Worm (Caenorhabditis elegans): ENCODE data around the gene sulp-5.

- TF ChIP-seq nhr-232 (tag; optimal IDR thresholded peaks at IDR 0.05) = no peak
- no peak for TF ChIP-seq elt-2 (tag; optimal IDR thresholded peaks at IDR 0.05)
- no peak for TF ChIP-seq ama-1 (optimal IDR thresholded peaks at IDR 0.05)
- TF ChIP-seq sdc-2 (tag; optimal IDR thresholded peaks at IDR 0.05) = no peak
- no peak for TF ChIP-seq che-1 (tag; optimal IDR thresholded peaks at IDR 0.05)
- no peak for TF ChIP-seq pag-3 (tag; optimal IDR thresholded peaks at IDR 0.05; ENCODE audit: borderline replicate concordance)
- no peak for TF ChIP-seq ceh-9 (tag; optimal IDR thresholded peaks at IDR 0.05)
Observed at ce11 chrV:11889115-11889935, 9.5 kb downstream of the sulp-5 start.

All from whole organism, late embryonic.